In the genomic region with DNA sequence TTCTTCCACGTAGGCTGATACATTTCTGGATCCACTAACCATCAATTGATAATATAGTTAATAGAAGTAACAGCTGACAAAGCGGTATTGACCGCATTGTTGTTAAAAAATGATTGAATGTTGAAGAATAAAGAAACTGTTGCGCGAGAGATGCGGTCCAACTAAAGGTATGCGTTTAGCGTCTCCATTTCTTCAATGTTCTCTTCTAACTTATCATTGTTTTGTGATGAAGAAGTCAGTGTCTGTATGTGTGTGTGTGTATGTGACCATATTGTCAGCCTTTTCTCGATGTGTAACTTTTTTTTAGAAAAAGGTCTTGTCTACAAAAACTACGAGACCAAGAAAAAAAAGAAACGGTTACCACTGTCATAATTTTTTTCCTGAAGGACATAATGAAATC, we compare ENCODE assay signal across 2 worm cellular contexts.
A peak's percentile ranks its signal among the peaks of the same experiment; 100 is the strongest.
TF ChIP-seq lines count a peak whose summit lies in the region.

A gene (minus strand): TSS at position 101 of the 400 bp plus-strand sequence.

TF ChIP-seq in whole organism, L3 larva, 47 proteins besides CTCF, POLR2A, EP300 and RAD21:
- TF ChIP-seq egl-27 (tag; optimal IDR thresholded peaks at IDR 0.05; lab: Kevin White, UChicago) (no peak), nhr-25 (tag; optimal IDR thresholded peaks at IDR 0.05; lab: Kevin White, UChicago) (peak; percentile 16)

TF ChIP-seq in whole organism, L4 larva, 104 proteins besides CTCF, POLR2A, EP300 and RAD21:
- TF ChIP-seq nhr-28 (tag; optimal IDR thresholded peaks at IDR 0.05; lab: Kevin White, UChicago) = peak; percentile 63
- TF ChIP-seq aha-1 (tag; lab: Kevin White, UChicago) = peak; percentile 19
- TF ChIP-seq dve-1 (tag; optimal IDR thresholded peaks at IDR 0.05; lab: Kevin White, UChicago; ENCODE audit: insufficient read depth) = peak; percentile 37
- no peak for TF ChIP-seq lim-7 (GFP tag; IDR thresholded peaks at IDR 0.05; lab: Robert Waterston, UW)
- no peak for TF ChIP-seq lin-15B (tag; optimal IDR thresholded peaks at IDR 0.05; lab: Kevin White, UChicago)
- no peak for TF ChIP-seq lsy-2 (tag; optimal IDR thresholded peaks at IDR 0.05; lab: Kevin White, UChicago)
